Fruit fly (Drosophila melanogaster) whole organism, adult: Measurements from ENCODE around the gene bou.

Experiments
- CG11617 ChIP-seq: fragments of 200-800 bp; sonication (Bioruptor generic); optimal IDR thresholded peaks from 2 replicates; lab custom pipeline; 2017; ENCODE audit warnings: mild to moderate bottlenecking, missing biosample characterization, missing genetic modification reagents, missing genetic modification characterization
- CG12768 ChIP-seq: fragments of 200-800 bp; sonication (Bioruptor generic); optimal IDR thresholded peaks from 2 replicates; lab custom pipeline; 2017; ENCODE audit warnings: missing biosample characterization, missing genetic modification characterization, mild to moderate bottlenecking, moderate library complexity, missing genetic modification reagents
- CG14711 ChIP-seq: fragments of 200-800 bp; sonication (Bioruptor generic); optimal IDR thresholded peaks from 2 replicates; lab custom pipeline; 2018; ENCODE audit warnings: missing biosample characterization, mild to moderate bottlenecking, missing genetic modification characterization, moderate library complexity
- CG1620 ChIP-seq: fragments of 200-800 bp; sonication (Bioruptor generic); optimal IDR thresholded peaks from 2 replicates; lab custom pipeline; 2016; ENCODE audit warnings: missing biosample characterization, missing genetic modification characterization
- CG33017 ChIP-seq: fragments of 200-800 bp; sonication (Bioruptor generic); optimal IDR thresholded peaks from 2 replicates; lab custom pipeline; 2018; ENCODE audit warnings: missing biosample characterization, mild to moderate bottlenecking, missing genetic modification characterization, moderate library complexity
- CG5204 ChIP-seq: fragments of 200-800 bp; sonication (Bioruptor generic); optimal IDR thresholded peaks from 2 replicates; lab custom pipeline; 2016; ENCODE audit warnings: missing biosample characterization, missing genetic modification characterization
- CG7045 ChIP-seq: fragments of 200-800 bp; sonication (Bioruptor generic); optimal IDR thresholded peaks from 2 replicates; lab custom pipeline; 2017; ENCODE audit warnings: missing biosample characterization, mild to moderate bottlenecking, missing genetic modification characterization
- CG7101 ChIP-seq: fragments of 200-800 bp; sonication (Bioruptor generic); optimal IDR thresholded peaks from 2 replicates; lab custom pipeline; 2018; ENCODE audit warnings: missing biosample characterization, mild to moderate bottlenecking, missing genetic modification characterization, moderate library complexity
- Clk ChIP-seq: fragments of 200-800 bp; sonication (Bioruptor generic); optimal IDR thresholded peaks from 2 replicates; lab custom pipeline; 2017; ENCODE audit warnings: missing biosample characterization, missing genetic modification characterization
- Crg-1 ChIP-seq: fragments of 200-800 bp; sonication (Bioruptor generic); optimal IDR thresholded peaks from 2 replicates; lab custom pipeline; 2016; ENCODE audit warnings: missing biosample characterization, missing genetic modification characterization
- Hr96 ChIP-seq: fragments of 200-800 bp; sonication (Bioruptor generic); optimal IDR thresholded peaks from 2 replicates; lab custom pipeline; 2016; ENCODE audit warnings: missing biosample characterization, missing genetic modification characterization
- Mnt ChIP-seq: fragments of 200-800 bp; sonication (Bioruptor generic); optimal IDR thresholded peaks from 2 replicates; lab custom pipeline; 2016; ENCODE audit warnings: missing biosample characterization, mild to moderate bottlenecking, missing genetic modification characterization
- bab1 ChIP-seq: fragments of 200-800 bp; sonication (Bioruptor generic); optimal IDR thresholded peaks from 3 replicates; lab custom pipeline; 2019; ENCODE audit warnings: missing biosample characterization, mild to moderate bottlenecking, missing genetic modification characterization, moderate library complexity
- cic ChIP-seq: fragments of 200-800 bp; sonication (Bioruptor generic); optimal IDR thresholded peaks from 2 replicates; lab custom pipeline; 2017; ENCODE audit warnings: missing biosample characterization, mild to moderate bottlenecking, missing genetic modification characterization, moderate library complexity
- cnc ChIP-seq, 2 experiments: fragments of >200 bp; optimal IDR thresholded peaks; 2 replicates each; lab custom pipeline; 2017
- kay ChIP-seq: fragments of 200-800 bp; sonication (Bioruptor generic); peaks from one replicate; lab custom pipeline; 2016; ENCODE audit warnings: missing biosample characterization, missing genetic modification characterization, borderline replicate concordance
- ovo ChIP-seq: fragments of 200-800 bp; sonication (Bioruptor generic); optimal IDR thresholded peaks from 2 replicates; lab custom pipeline; 2016; ENCODE audit warnings: missing biosample characterization, missing genetic modification characterization
- pad ChIP-seq: fragments of 200-800 bp; sonication (Bioruptor generic); optimal IDR thresholded peaks from 3 replicates; lab custom pipeline; 2017; ENCODE audit warnings: missing biosample characterization, missing genetic modification characterization, mild to moderate bottlenecking, moderate library complexity, missing genetic modification reagents
- tj ChIP-seq: fragments of 200-800 bp; sonication (Bioruptor generic); optimal IDR thresholded peaks from 3 replicates; lab custom pipeline; 2017; ENCODE audit warnings: missing biosample characterization, mild to moderate bottlenecking, missing genetic modification characterization, moderate library complexity
- toe ChIP-seq: fragments of 200-800 bp; sonication (Bioruptor generic); optimal IDR thresholded peaks from 2 replicates; lab custom pipeline; 2016; ENCODE audit warnings: missing biosample characterization, missing genetic modification characterization

bou gene

dm6 chrX:7001135-7001769, 15.0 kb downstream of the bou start:
- TF ChIP-seq Hr96 (GFP tag; lab: Kevin White, UChicago), result no peak
- no peak for TF ChIP-seq CG1620 (GFP tag; lab: Kevin White, UChicago)
- no peak for TF ChIP-seq bab1 (GFP tag; lab: Kevin White, UChicago)
- no peak for TF ChIP-seq Crg-1 (GFP tag; lab: Kevin White, UChicago)
- no peak for TF ChIP-seq cnc (optimal IDR thresholded peaks at IDR 0.05; lab: Kevin White, UChicago)
- TF ChIP-seq ovo (GFP tag; lab: Kevin White, UChicago), result no peak
- TF ChIP-seq CG14711, result no peak
- no peak for TF ChIP-seq tj (GFP tag; lab: Kevin White, UChicago)
- no peak for TF ChIP-seq kay (GFP tag; lab: Kevin White, UChicago)
- no peak for TF ChIP-seq Clk (GFP tag; lab: Kevin White, UChicago)
- no peak for TF ChIP-seq CG5204
- TF ChIP-seq CG7045 (GFP tag; lab: Kevin White, UChicago), result no peak

- TF ChIP-seq CG1620 (GFP tag; lab: Kevin White, UChicago), result peak; percentile 38
- TF ChIP-seq CG7101, result peak; percentile 54
- TF ChIP-seq CG33017 (tag; lab: Kevin White, UChicago), result no peak
- TF ChIP-seq pad (GFP tag; lab: Kevin White, UChicago), result peak; percentile 30
- peak; percentile 26 for TF ChIP-seq Mnt (GFP tag; lab: Kevin White, UChicago)
- peak; percentile 3 for TF ChIP-seq CG11617
- TF ChIP-seq bab1 (GFP tag; lab: Kevin White, UChicago), result no peak
- TF ChIP-seq cnc (optimal IDR thresholded peaks at IDR 0.05; lab: Kevin White, UChicago), result no peak
- TF ChIP-seq Crg-1 (GFP tag; lab: Kevin White, UChicago), result peak; percentile 45
These were observed 17.9 kb downstream of the bou start for dm6 chrX:7004101-7004700.

dm6 chrX:7005444-7005843, 19.2 kb downstream of the bou start:
- TF ChIP-seq bab1 (GFP tag; lab: Kevin White, UChicago) (no peak), tj (GFP tag; lab: Kevin White, UChicago) (peak; percentile 62)

- TF ChIP-seq CG14711, result peak; percentile 13
- TF ChIP-seq CG5204, result no peak
These were observed 21.4 kb downstream of the bou start for dm6 chrX:7007693-7008092.

- TF ChIP-seq CG5204 (no peak), tj (GFP tag; lab: Kevin White, UChicago) (no peak), Crg-1 (GFP tag; lab: Kevin White, UChicago) (no peak), kay (GFP tag; lab: Kevin White, UChicago) (no peak), CG12768 (GFP tag; lab: Kevin White, UChicago) (no peak), CG7101 (peak; percentile 1)
These were observed 22.1 kb downstream of the bou start for dm6 chrX:7008102-7009087.

dm6 chrX:7011063-7011743, 24.9 kb downstream of the bou start, which contains the start of the genes cm, sloth1 and sloth2:
Gene cm (minus strand): TSS chrX:7011145.
Gene sloth1 (plus strand): TSS chrX:7011357.
Gene sloth2 (plus strand): TSS chrX:7011357.
- peak; percentile 76 for TF ChIP-seq tj (GFP tag; lab: Kevin White, UChicago)
- peak; percentile 96 for TF ChIP-seq bab1 (GFP tag; lab: Kevin White, UChicago)
- TF ChIP-seq cic, result peak; percentile 11
- TF ChIP-seq CG33017 (tag; lab: Kevin White, UChicago), result peak; percentile 77
- peak; percentile 87 for TF ChIP-seq CG14711
- peak; percentile 93 for TF ChIP-seq CG1620 (GFP tag; lab: Kevin White, UChicago)
- peak; percentile 90 for TF ChIP-seq Hr96 (GFP tag; lab: Kevin White, UChicago)
- TF ChIP-seq Mnt (GFP tag; lab: Kevin White, UChicago), result peak; percentile 89
- peak; percentile 74 for TF ChIP-seq kay (GFP tag; lab: Kevin White, UChicago)
- TF ChIP-seq CG7045 (GFP tag; lab: Kevin White, UChicago), result peak; percentile 59
- peak; percentile 77 for TF ChIP-seq pad (GFP tag; lab: Kevin White, UChicago)
- peak; percentile 48 for TF ChIP-seq CG12768 (GFP tag; lab: Kevin White, UChicago)
- no peak for TF ChIP-seq cnc (optimal IDR thresholded peaks at IDR 0.05; lab: Kevin White, UChicago)
- peak; percentile 87 for TF ChIP-seq CG11617
- no peak for TF ChIP-seq Clk (GFP tag; lab: Kevin White, UChicago)
- peak; percentile 79 for TF ChIP-seq toe
- TF ChIP-seq CG7101, result peak; percentile 94
- peak; percentile 91 for TF ChIP-seq Crg-1 (GFP tag; lab: Kevin White, UChicago)
- peak; percentile 78 for TF ChIP-seq CG5204
- TF ChIP-seq ovo (GFP tag; lab: Kevin White, UChicago), result peak; percentile 82
